Fruit fly (Drosophila melanogaster) whole organism, embryonic: ENCODE results near the gene CG43255.
A peak's percentile ranks its signal among the peaks of the same experiment; 100 is the strongest.

ENCODE experiments used
- Blimp-1 ChIP-seq: fragments of 200-800 bp; sonication (Bioruptor generic); optimal IDR thresholded peaks from 3 replicates; lab custom pipeline; 2018; ENCODE audit warnings: missing biosample characterization, missing genetic modification characterization, mild to moderate bottlenecking, moderate library complexity, missing genetic modification reagents
- Bteb2 ChIP-seq: fragments of 200-800 bp; sonication (Bioruptor generic); optimal IDR thresholded peaks from 2 replicates; lab custom pipeline; 2016; ENCODE audit warnings: missing biosample characterization, missing genetic modification characterization
- CG10431 ChIP-seq: fragments of 200-800 bp; sonication (Bioruptor generic); optimal IDR thresholded peaks from 3 replicates; lab custom pipeline; 2018; ENCODE audit warnings: missing biosample characterization, mild to moderate bottlenecking, missing genetic modification characterization
- CG11695 ChIP-seq: fragments of 200-800 bp; sonication (Bioruptor generic); IDR thresholded peaks from 3 replicates; pipeline ENCODE4 v1.3.6; 2022; ENCODE audit warnings: missing biosample characterization, missing genetic modification characterization
- CG14014 ChIP-seq: fragments of 200-800 bp; sonication (Bioruptor generic); IDR thresholded peaks from 2 replicates; pipeline ENCODE4 v1.3.6; 2022; ENCODE audit warnings: missing biosample characterization, missing genetic modification characterization
- CG15011 ChIP-seq: fragments of 200-800 bp; sonication (Bioruptor generic); optimal IDR thresholded peaks from 3 replicates; lab custom pipeline; 2018; ENCODE audit warnings: missing biosample characterization, mild to moderate bottlenecking, missing genetic modification characterization
- CG17359 ChIP-seq: fragments of 200-800 bp; sonication (Bioruptor generic); optimal IDR thresholded peaks from 3 replicates; lab custom pipeline; 2018; ENCODE audit warnings: missing biosample characterization, mild to moderate bottlenecking, missing genetic modification characterization, moderate library complexity
- CG17612 ChIP-seq: fragments of 200-800 bp; sonication (Bioruptor generic); IDR thresholded peaks from 2 replicates; pipeline ENCODE4 v1.3.6; 2022; ENCODE audit warnings: missing biosample characterization, missing genetic modification characterization
- CG18599 ChIP-seq: fragments of 200-800 bp; sonication (Bioruptor generic); optimal IDR thresholded peaks from 3 replicates; lab custom pipeline; 2017; ENCODE audit warnings: missing biosample characterization, missing genetic modification characterization, mild to moderate bottlenecking, moderate library complexity, missing genetic modification reagents
- CG3065 ChIP-seq: fragments of 200-800 bp; sonication (Bioruptor generic); optimal IDR thresholded peaks from 2 replicates; lab custom pipeline; 2016; ENCODE audit warnings: missing biosample characterization, missing genetic modification characterization
- CG33213 ChIP-seq: fragments of 200-800 bp; sonication (Bioruptor generic); optimal IDR thresholded peaks from 3 replicates; lab custom pipeline; 2016; ENCODE audit warnings: missing biosample characterization, missing genetic modification characterization
- CG33557 ChIP-seq: fragments of 200-800 bp; sonication (Bioruptor generic); optimal IDR thresholded peaks from 2 replicates; lab custom pipeline; 2019; ENCODE audit warnings: missing biosample characterization, mild to moderate bottlenecking, missing genetic modification characterization, moderate library complexity
- CG3838 ChIP-seq: fragments of 200-800 bp; sonication (Bioruptor generic); optimal IDR thresholded peaks from 3 replicates; lab custom pipeline; 2016; ENCODE audit warnings: missing biosample characterization, missing genetic modification characterization
- CG42726 ChIP-seq: fragments of 200-800 bp; sonication (Bioruptor generic); IDR thresholded peaks from 2 replicates; pipeline ENCODE4 v1.3.6; 2022; ENCODE audit warnings: missing biosample characterization, missing genetic modification characterization; ENCODE audit not compliant: partially characterized antibody
- CG5953 ChIP-seq: fragments of 200-800 bp; sonication (Bioruptor generic); IDR thresholded peaks from 2 replicates; pipeline ENCODE4 v1.3.6; 2022; ENCODE audit warnings: missing biosample characterization, missing genetic modification characterization
- CG6175 ChIP-seq: fragments of 200-800 bp; sonication (Bioruptor generic); IDR thresholded peaks from 3 replicates; pipeline ENCODE4 v1.3.6; 2022; ENCODE audit warnings: missing biosample characterization, missing genetic modification characterization
- CG8359 ChIP-seq: fragments of 200-800 bp; sonication (Bioruptor generic); optimal IDR thresholded peaks from 2 replicates; lab custom pipeline; 2017; ENCODE audit warnings: missing biosample characterization, mild to moderate bottlenecking, missing genetic modification characterization, borderline replicate concordance
- CG9609 ChIP-seq: fragments of 200-800 bp; sonication (Bioruptor generic); optimal IDR thresholded peaks from 3 replicates; lab custom pipeline; 2016; ENCODE audit warnings: missing biosample characterization, missing genetic modification characterization
- CG9876 ChIP-seq: fragments of 200-800 bp; sonication (Bioruptor generic); optimal IDR thresholded peaks from 2 replicates; lab custom pipeline; 2016; ENCODE audit warnings: missing biosample characterization, missing genetic modification characterization
- D19B ChIP-seq: fragments of 200-800 bp; sonication (Bioruptor generic); optimal IDR thresholded peaks from 2 replicates; lab custom pipeline; 2017; ENCODE audit warnings: missing biosample characterization, mild to moderate bottlenecking, missing genetic modification characterization
- Dip3 ChIP-seq: fragments of 200-800 bp; sonication (Bioruptor generic); optimal IDR thresholded peaks from 3 replicates; lab custom pipeline; 2016; ENCODE audit warnings: missing biosample characterization, missing genetic modification characterization
- Elba2 ChIP-seq: fragments of 200-800 bp; sonication (Bioruptor generic); optimal IDR thresholded peaks from 3 replicates; lab custom pipeline; 2016; ENCODE audit warnings: missing biosample characterization, missing genetic modification characterization
- Ets97D ChIP-seq: fragments of 200-800 bp; sonication (Bioruptor generic); optimal IDR thresholded peaks from 3 replicates; lab custom pipeline; 2016; ENCODE audit warnings: missing biosample characterization, missing genetic modification characterization
- Nf-YB ChIP-seq: fragments of 200-800 bp; sonication (Bioruptor generic); optimal IDR thresholded peaks from 3 replicates; lab custom pipeline; 2019; ENCODE audit warnings: missing biosample characterization, mild to moderate bottlenecking, missing genetic modification characterization, moderate library complexity
- NfI ChIP-seq: fragments of 200-800 bp; sonication (Bioruptor generic); optimal IDR thresholded peaks from 3 replicates; lab custom pipeline; 2018; ENCODE audit warnings: missing biosample characterization, mild to moderate bottlenecking, missing genetic modification characterization, moderate library complexity
- Taf1 ChIP-seq: fragments of 200-800 bp; sonication (Bioruptor generic); IDR thresholded peaks from 2 replicates; pipeline ENCODE4 v1.3.6; 2022; ENCODE audit warnings: missing biosample characterization, missing genetic modification characterization
- YL-1 ChIP-seq: fragments of 200-800 bp; sonication (Bioruptor generic); optimal IDR thresholded peaks from 3 replicates; lab custom pipeline; 2017; ENCODE audit warnings: missing biosample characterization, mild to moderate bottlenecking, missing genetic modification characterization
- bigmax ChIP-seq: fragments of 200-800 bp; sonication (Bioruptor generic); optimal IDR thresholded peaks from 2 replicates; lab custom pipeline; 2018; ENCODE audit warnings: missing biosample characterization, mild to moderate bottlenecking, missing genetic modification characterization
- danr ChIP-seq: fragments of 200-800 bp; sonication (Bioruptor generic); IDR thresholded peaks from 2 replicates; pipeline ENCODE4 v1.3.6; 2022; ENCODE audit warnings: missing biosample characterization, missing genetic modification characterization
- dati ChIP-seq: fragments of 200-800 bp; sonication (Bioruptor generic); IDR thresholded peaks from 2 replicates; pipeline ENCODE4 v1.3.6; 2022; ENCODE audit warnings: missing biosample characterization, missing genetic modification characterization
- dpn ChIP-seq, 2 experiments: fragments of 200-800 bp; sonication (Bioruptor generic); optimal IDR thresholded peaks; 3 replicates each; lab custom pipeline; 2016; ENCODE audit warnings: missing biosample characterization in 2 of 2, missing genetic modification characterization in 2 of 2
- en ChIP-seq: fragments of 200-800 bp; sonication (Bioruptor generic); optimal IDR thresholded peaks from 2 replicates; lab custom pipeline; 2016; ENCODE audit warnings: missing biosample characterization, missing genetic modification characterization
- her ChIP-seq: fragments of 200-800 bp; sonication (Bioruptor generic); optimal IDR thresholded peaks from 2 replicates; lab custom pipeline; 2016; ENCODE audit warnings: missing biosample characterization, missing genetic modification characterization
- insv ChIP-seq, 2 experiments: fragments of 200-800 bp; sonication (Bioruptor generic); optimal IDR thresholded peaks; 3 replicates each; lab custom pipeline; 2016 to 2018; ENCODE audit warnings: missing biosample characterization in 2 of 2, missing genetic modification characterization in 2 of 2
- lab ChIP-seq: fragments of 200-800 bp; sonication (Bioruptor generic); optimal IDR thresholded peaks from 3 replicates; lab custom pipeline; 2017; ENCODE audit warnings: missing biosample characterization, missing genetic modification characterization, mild to moderate bottlenecking, moderate library complexity, missing genetic modification reagents
- lilli ChIP-seq: fragments of 200-800 bp; sonication (Bioruptor generic); optimal IDR thresholded peaks from 3 replicates; lab custom pipeline; 2016; ENCODE audit warnings: missing biosample characterization, missing genetic modification characterization
- mirr ChIP-seq: fragments of 200-800 bp; sonication (Bioruptor generic); optimal IDR thresholded peaks from 3 replicates; lab custom pipeline; 2018; ENCODE audit warnings: missing biosample characterization, mild to moderate bottlenecking, missing genetic modification characterization
- mld ChIP-seq: fragments of 200-800 bp; sonication (Bioruptor generic); IDR thresholded peaks from 3 replicates; pipeline ENCODE4 v1.3.6; 2022; ENCODE audit warnings: missing biosample characterization, missing genetic modification characterization; ENCODE audit not compliant: partially characterized antibody
- nerfin-2 ChIP-seq: fragments of 200-800 bp; sonication (Bioruptor generic); IDR thresholded peaks from 2 replicates; pipeline ENCODE4 v1.3.6; 2022; ENCODE audit warnings: missing biosample characterization, missing genetic modification characterization; ENCODE audit not compliant: partially characterized antibody
- nom ChIP-seq: fragments of 200-800 bp; sonication (Bioruptor generic); optimal IDR thresholded peaks from 2 replicates; lab custom pipeline; 2017; ENCODE audit warnings: missing biosample characterization, missing genetic modification characterization, mild to moderate bottlenecking, moderate library complexity, missing genetic modification reagents
- odd ChIP-seq: fragments of 200-800 bp; sonication (Bioruptor generic); optimal IDR thresholded peaks from 2 replicates; lab custom pipeline; 2017; ENCODE audit warnings: missing biosample characterization, mild to moderate bottlenecking, missing genetic modification characterization
- peb ChIP-seq: fragments of 200-800 bp; sonication (Bioruptor generic); IDR thresholded peaks from 2 replicates; pipeline ENCODE4 v1.3.6; 2022; ENCODE audit warnings: missing biosample characterization, missing genetic modification characterization
- pfk ChIP-seq: fragments of 200-800 bp; sonication (Bioruptor generic); optimal IDR thresholded peaks from 2 replicates; lab custom pipeline; 2018; ENCODE audit warnings: missing biosample characterization, mild to moderate bottlenecking, missing genetic modification characterization, moderate library complexity
- pros ChIP-seq: fragments of 200-800 bp; sonication (Bioruptor generic); optimal IDR thresholded peaks from 3 replicates; lab custom pipeline; 2019; ENCODE audit warnings: missing biosample characterization, mild to moderate bottlenecking, missing genetic modification characterization, moderate library complexity
- pzg ChIP-seq: fragments of 200-800 bp; sonication (Bioruptor generic); optimal IDR thresholded peaks from 3 replicates; lab custom pipeline; 2018; ENCODE audit warnings: missing biosample characterization, mild to moderate bottlenecking, missing genetic modification characterization, moderate library complexity
- schlank ChIP-seq: fragments of 200-800 bp; sonication (Bioruptor generic); optimal IDR thresholded peaks from 2 replicates; lab custom pipeline; 2018; ENCODE audit warnings: missing biosample characterization, mild to moderate bottlenecking, missing genetic modification characterization
- seq ChIP-seq: fragments of 200-800 bp; sonication (Bioruptor generic); IDR thresholded peaks from 2 replicates; pipeline ENCODE4 v1.3.6; 2022; ENCODE audit warnings: missing biosample characterization, missing genetic modification characterization
- sob ChIP-seq: fragments of 200-800 bp; sonication (Bioruptor generic); IDR thresholded peaks from 2 replicates; pipeline ENCODE4 v1.3.6; 2022; ENCODE audit warnings: missing biosample characterization, missing genetic modification characterization
- twi ChIP-seq: fragments of 200-800 bp; optimal IDR thresholded peaks from 2 replicates; lab custom pipeline; 2019; ENCODE audit warnings: missing biosample characterization, mild to moderate bottlenecking, missing genetic modification characterization, moderate library complexity
- wdn ChIP-seq: fragments of 200-800 bp; sonication (Bioruptor generic); IDR thresholded peaks from 2 replicates; pipeline ENCODE4 v1.3.6; 2022; ENCODE audit warnings: missing biosample characterization, missing genetic modification characterization

CG43255 gene

DNA sequence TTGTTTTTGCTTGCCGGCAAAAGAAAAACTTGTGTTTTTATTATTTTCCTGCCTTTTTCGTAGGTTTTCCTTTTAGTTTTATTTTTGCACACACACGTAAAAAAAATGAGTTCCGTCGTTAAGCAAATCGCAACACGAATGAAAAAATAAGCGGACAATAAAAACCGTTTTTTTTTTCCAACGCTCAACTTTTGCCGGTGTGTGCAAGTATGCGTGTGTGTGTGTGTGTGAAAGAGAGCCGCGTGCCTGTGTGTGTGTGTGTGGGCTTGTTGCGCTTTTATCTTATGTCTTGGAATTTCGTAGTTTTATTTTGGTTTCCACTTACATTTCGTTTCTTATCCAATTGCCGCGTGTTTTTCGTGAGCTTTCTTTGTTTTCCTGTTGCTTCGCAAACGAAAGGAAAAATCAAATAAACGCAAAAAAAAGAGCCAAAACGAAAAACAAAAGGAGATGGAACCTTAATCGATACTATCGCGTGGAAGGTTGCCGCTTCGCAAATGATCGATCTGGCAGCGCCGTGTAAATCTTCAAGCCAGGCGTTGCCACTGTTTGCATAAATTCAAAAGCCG, 25.8 kb upstream of the CG43255 start, which contains the start of gene Moe (continued):
- TF ChIP-seq CG33213 (GFP tag; lab: Kevin White, UChicago) (peak; percentile 49), YL-1 (GFP tag; lab: Kevin White, UChicago) (peak; percentile 1), CG5953 (GFP tag; lab: Robert Waterston, UW) (no peak), CG18599 (GFP tag; lab: Kevin White, UChicago) (peak; percentile 29), CG9876 (GFP tag; lab: Kevin White, UChicago) (peak; percentile 36), dpn (GFP tag; optimal IDR thresholded peaks at IDR 0.05; lab: Kevin White, UChicago) (peak; percentile 66 to 72), CG10431 (GFP tag; lab: Kevin White, UChicago) (no peak), nerfin-2 (peak; percentile 40; the same call in 1 of the 2 replicates), CG8359 (GFP tag; lab: Kevin White, UChicago) (no peak), Bteb2 (peak; percentile 31), sob (GFP tag; lab: Robert Waterston, UW) (peak; percentile 52; the same call in 1 of the 2 replicates), bigmax (GFP tag; lab: Kevin White, UChicago) (no peak), CG15011 (GFP tag; lab: Kevin White, UChicago) (no peak), mld (GFP tag; lab: Robert Waterston, UW) (peak; percentile 25; the same call in 1 of the 3 replicates), CG17612 (GFP tag; lab: Robert Waterston, UW) (no peak), pzg (peak; percentile 72), schlank (tag; lab: Kevin White, UChicago) (no peak), lab (GFP tag; lab: Kevin White, UChicago) (peak; percentile 47), Dip3 (peak; percentile 68), CG33557 (GFP tag; lab: Kevin White, UChicago) (no peak), CG17359 (tag; lab: Kevin White, UChicago) (no peak), her (GFP tag; lab: Kevin White, UChicago) (peak; percentile 51), seq (no peak), dati (GFP tag; lab: Robert Waterston, UW) (no peak), CG3838 (GFP tag; lab: Kevin White, UChicago) (no peak), Nf-YB (no peak), lilli (GFP tag; lab: Kevin White, UChicago) (peak; percentile 81), CG3065 (GFP tag; lab: Kevin White, UChicago) (no peak), insv (GFP tag; optimal IDR thresholded peaks at IDR 0.05; lab: Kevin White, UChicago) (peak in 1 of 2 experiments; percentile 40), CG9609 (GFP tag; lab: Kevin White, UChicago) (peak; percentile 55), twi (tag; lab: Kevin White, UChicago) (no peak), CG42726 (peak; percentile 89), nom (GFP tag; lab: Kevin White, UChicago) (peak; percentile 81), odd (GFP tag; lab: Kevin White, UChicago) (no peak), Taf1 (GFP tag; lab: Robert Waterston, UW) (no peak), pfk (GFP tag; lab: Kevin White, UChicago) (no peak), Elba2 (GFP tag; lab: Kevin White, UChicago) (no peak), wdn (no peak), danr (peak; percentile 10; the same call in 1 of the 2 replicates), mirr (GFP tag; lab: Kevin White, UChicago) (no peak), CG14014 (GFP tag; lab: Robert Waterston, UW) (0 out of 2 replicates have a peak, but pooled peaks have one; percentile 7), Ets97D (GFP tag; lab: Kevin White, UChicago) (peak; percentile 81), pros (no peak), CG11695 (GFP tag; lab: Robert Waterston, UW) (no peak), CG6175 (no peak), D19B (GFP tag; lab: Kevin White, UChicago) (no peak), Blimp-1 (GFP tag; lab: Kevin White, UChicago) (no peak), NfI (peak; percentile 16), en (GFP tag; lab: Kevin White, UChicago) (no peak), peb (GFP tag; lab: Robert Waterston, UW) (no peak)
